Worm (Caenorhabditis elegans) whole organism, mixed stage, embryonic: ENCODE measurements around the gene F25F2.1.

ENCODE experiments used
- blmp-1 ChIP-seq: fragments of 150-350 bp; optimal IDR thresholded peaks from 2 replicates; lab custom pipeline; 2014; ENCODE audit warnings: missing biosample characterization, missing genetic modification characterization
- elt-3 ChIP-seq: fragments of 150-350 bp; optimal IDR thresholded peaks from 2 replicates; lab custom pipeline; 2014; ENCODE audit warnings: missing biosample characterization, missing genetic modification characterization
- flh-1 ChIP-seq: fragments of 200-800 bp; sonication (Bioruptor generic); optimal IDR thresholded peaks from 2 replicates; lab custom pipeline; 2018; ENCODE audit warnings: mild to moderate bottlenecking, missing genetic modification characterization, moderate library complexity, missing compliant biosample characterization
- lin-13 ChIP-seq: fragments of 150-350 bp; optimal IDR thresholded peaks from 2 replicates; lab custom pipeline; 2014; ENCODE audit warnings: missing biosample characterization, missing genetic modification characterization
- lsy-2 ChIP-seq: fragments of 150-350 bp; optimal IDR thresholded peaks from 2 replicates; lab custom pipeline; 2014; ENCODE audit warnings: missing biosample characterization, missing genetic modification characterization
- nhr-12 ChIP-seq: fragments of 150-350 bp; optimal IDR thresholded peaks from 2 replicates; lab custom pipeline; 2014; ENCODE audit warnings: missing biosample characterization, missing genetic modification characterization
- nhr-2 ChIP-seq: fragments of 150-350 bp; optimal IDR thresholded peaks from 2 replicates; lab custom pipeline; 2014; ENCODE audit warnings: missing biosample characterization, missing genetic modification characterization
- nhr-76 ChIP-seq: sonication (generic microtip); optimal IDR thresholded peaks from 2 replicates; lab custom pipeline; 2017; ENCODE audit warnings: missing biosample characterization, missing genetic modification characterization
- snpc-4 ChIP-seq: fragments of 150-350 bp; optimal IDR thresholded peaks from 2 replicates; lab custom pipeline; 2014; ENCODE audit warnings: missing biosample characterization, missing genetic modification characterization
- sptf-1 ChIP-seq: sonication (generic microtip); optimal IDR thresholded peaks from 2 replicates; lab custom pipeline; 2017; ENCODE audit warnings: mild to moderate bottlenecking, missing genetic modification characterization, moderate library complexity, missing compliant biosample characterization
- unc-39 ChIP-seq: fragments of 150-350 bp; optimal IDR thresholded peaks from 2 replicates; lab custom pipeline; 2014; ENCODE audit warnings: missing biosample characterization, missing genetic modification characterization
- unc-62 ChIP-seq: fragments of 150-350 bp; optimal IDR thresholded peaks from 2 replicates; lab custom pipeline; 2014; ENCODE audit warnings: missing biosample characterization, missing genetic modification reagents, missing genetic modification characterization
- ztf-11 ChIP-seq: fragments of 150-350 bp; optimal IDR thresholded peaks from 2 replicates; lab custom pipeline; 2014; ENCODE audit warnings: missing biosample characterization, missing genetic modification characterization

ce11 chrIII:4467277-4467676 lies 41.4 kb upstream of the F25F2.1 start, which contains the start of gene ndg-4:
- no peak for TF ChIP-seq nhr-12 (tag; lab: Kevin White, UChicago)
- TF ChIP-seq elt-3 (tag; lab: Kevin White, UChicago) = no peak
- no peak for TF ChIP-seq ztf-11 (tag; lab: Kevin White, UChicago)
- TF ChIP-seq sptf-1 = no peak
- no peak for TF ChIP-seq unc-62 (GFP tag; lab: Kevin White, UChicago)
- no peak for TF ChIP-seq flh-1 (GFP tag; lab: Kevin White, UChicago)
- no peak for TF ChIP-seq unc-39
- TF ChIP-seq nhr-2 (tag; lab: Kevin White, UChicago) = no peak
- no peak for TF ChIP-seq lsy-2
- TF ChIP-seq snpc-4 = no peak
- TF ChIP-seq nhr-76 (tag; lab: Kevin White, UChicago) = no peak
- TF ChIP-seq lin-13 = no peak
- TF ChIP-seq blmp-1 (tag; lab: Kevin White, UChicago) = no peak
